Worm (Caenorhabditis elegans) whole organism, L4/young adult: ENCODE results near the gene ttc-37.

ENCODE experiments used
- W03F9.2 ChIP-seq: fragments of 150-350 bp; optimal IDR thresholded peaks from 2 replicates; lab custom pipeline; 2014; ENCODE audit warnings: missing biosample characterization, missing genetic modification characterization
- dao-5 ChIP-seq: sonication (generic microtip); optimal IDR thresholded peaks from 2 replicates; lab custom pipeline; 2016; ENCODE audit warnings: missing genotype, missing genetic modification characterization, moderate library complexity, missing compliant biosample characterization
- him-1 ChIP-seq: sonication (generic microtip); optimal IDR thresholded peaks from 2 replicates; lab custom pipeline; 2016; ENCODE audit warnings: missing genotype, missing genetic modification reagents, missing genetic modification characterization, missing compliant biosample characterization

Gene ttc-37

DNA sequence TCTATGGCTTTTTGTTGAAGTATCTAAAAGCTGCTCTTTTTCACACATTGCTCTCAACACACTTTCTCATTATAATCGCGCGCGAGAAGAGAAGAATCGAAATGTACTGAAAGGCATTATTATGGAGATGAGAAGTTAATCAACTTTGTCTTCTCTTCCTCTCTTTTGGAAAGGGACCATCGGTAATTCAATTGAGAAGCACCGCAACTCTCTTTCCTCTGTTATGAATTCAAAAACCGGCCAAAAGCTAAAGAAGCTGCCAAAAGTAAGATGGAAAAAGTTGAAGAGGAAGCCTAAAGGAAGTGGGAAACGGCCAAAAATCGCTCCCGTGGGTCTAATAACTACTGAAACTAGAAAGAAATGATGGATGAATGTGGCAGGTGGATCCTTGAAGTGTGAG, 4.1 kb upstream of the ttc-37 start:
- TF ChIP-seq him-1, result no peak
- TF ChIP-seq dao-5 (tag; lab: Kevin White, UChicago), result no peak
- TF ChIP-seq W03F9.2 (tag; lab: Kevin White, UChicago), result no peak

DNA sequence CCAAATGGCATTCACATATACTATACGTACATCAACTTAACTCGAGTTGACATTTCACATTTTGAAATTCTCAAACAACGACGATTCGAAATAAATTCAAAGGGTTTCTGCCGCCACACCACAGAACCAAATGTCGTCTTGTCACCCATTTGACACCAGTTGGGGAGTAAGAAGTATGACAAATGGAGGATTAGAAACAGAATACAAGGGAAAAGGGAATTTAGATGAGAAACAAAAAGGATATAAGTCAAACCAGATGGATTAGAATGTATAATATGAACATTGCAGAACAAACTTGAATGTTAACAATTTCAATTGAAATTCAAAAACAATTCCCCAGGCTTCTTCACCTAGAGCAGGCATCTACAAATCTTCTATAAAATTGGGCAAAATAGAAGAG, 2.6 kb upstream of the ttc-37 start:
- TF ChIP-seq him-1 (no peak), dao-5 (tag; lab: Kevin White, UChicago) (no peak), W03F9.2 (tag; lab: Kevin White, UChicago) (no peak)

ce11 chrV:5203643-5204042, 632 bp upstream of the ttc-37 start:
- TF ChIP-seq him-1, result no peak
- no peak for TF ChIP-seq W03F9.2 (tag; lab: Kevin White, UChicago)
- no peak for TF ChIP-seq dao-5 (tag; lab: Kevin White, UChicago)

DNA sequence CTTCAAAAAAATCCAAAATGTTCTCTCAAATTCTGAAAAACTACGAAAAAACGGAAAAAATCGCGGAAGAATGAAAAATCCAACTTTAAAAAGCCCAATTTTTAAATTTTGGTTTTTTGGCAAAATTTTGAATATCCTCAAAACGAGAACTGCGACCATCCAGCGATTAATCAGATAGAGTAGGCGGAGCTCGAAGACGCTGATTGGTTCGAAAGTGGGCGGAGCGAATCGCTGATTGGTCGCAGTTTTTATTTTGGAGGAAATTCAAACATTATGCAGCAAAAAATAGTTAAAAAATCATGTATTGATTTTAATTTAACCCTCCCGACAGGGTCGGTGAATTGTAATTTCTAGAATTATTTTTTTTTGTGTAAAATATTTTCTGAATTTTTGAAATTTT, 9.4 kb downstream of the ttc-37 start:
- no peak for TF ChIP-seq W03F9.2 (tag; lab: Kevin White, UChicago)
- no peak for TF ChIP-seq him-1
- TF ChIP-seq dao-5 (tag; lab: Kevin White, UChicago), result no peak

DNA sequence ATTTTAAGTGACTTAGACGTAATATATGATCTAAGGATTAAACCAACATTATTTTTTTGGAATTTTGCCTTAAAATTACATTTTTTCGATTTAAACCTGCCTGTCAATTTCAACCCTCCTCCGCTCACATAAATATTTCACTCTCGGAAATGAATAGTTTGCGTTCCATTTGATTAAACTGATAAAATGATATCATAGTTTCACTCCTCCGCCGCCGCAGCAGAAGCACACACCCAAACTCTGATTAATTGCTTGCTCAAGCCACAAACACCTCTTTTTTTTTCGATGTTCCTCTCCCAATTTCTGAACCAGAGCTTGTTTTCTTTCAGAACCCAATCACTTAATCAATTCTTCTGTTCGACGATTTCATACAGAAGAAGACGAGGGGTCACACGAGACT, 18.8 kb downstream of the ttc-37 start, which contains the start of gene Y49G5B.1:
Gene Y49G5B.1 (plus strand): TSS at position 324 of the 400 bp plus-strand sequence.
- TF ChIP-seq him-1 (no peak), W03F9.2 (tag; lab: Kevin White, UChicago) (no peak), dao-5 (tag; lab: Kevin White, UChicago) (no peak)

- TF ChIP-seq W03F9.2 (tag; lab: Kevin White, UChicago) (no peak), dao-5 (tag; lab: Kevin White, UChicago) (no peak)
These were observed 21.4 kb downstream of the ttc-37 start for ce11 chrV:5225660-5226059.

DNA sequence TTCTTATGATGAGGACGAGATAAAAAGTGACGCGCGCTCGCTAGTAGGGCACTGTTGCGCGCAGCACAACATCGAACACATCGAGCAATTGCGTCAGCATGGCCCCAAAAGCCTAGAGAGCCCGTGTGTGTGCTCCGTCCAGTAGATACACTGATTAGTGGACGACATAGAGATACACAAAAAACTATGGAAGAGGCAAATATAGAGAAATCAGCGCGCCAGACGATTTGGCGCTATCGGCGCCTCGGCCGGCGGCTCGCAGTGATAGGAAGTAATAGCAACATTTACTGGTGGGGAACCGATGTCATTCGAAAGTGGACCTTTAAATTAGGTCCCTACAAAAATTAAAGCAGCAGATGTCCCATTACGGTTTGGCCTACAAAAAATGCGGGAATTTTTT, 24.2 kb downstream of the ttc-37 start:
- no peak for TF ChIP-seq dao-5 (tag; lab: Kevin White, UChicago)
- no peak for TF ChIP-seq W03F9.2 (tag; lab: Kevin White, UChicago)
- TF ChIP-seq him-1, result no peak

DNA sequence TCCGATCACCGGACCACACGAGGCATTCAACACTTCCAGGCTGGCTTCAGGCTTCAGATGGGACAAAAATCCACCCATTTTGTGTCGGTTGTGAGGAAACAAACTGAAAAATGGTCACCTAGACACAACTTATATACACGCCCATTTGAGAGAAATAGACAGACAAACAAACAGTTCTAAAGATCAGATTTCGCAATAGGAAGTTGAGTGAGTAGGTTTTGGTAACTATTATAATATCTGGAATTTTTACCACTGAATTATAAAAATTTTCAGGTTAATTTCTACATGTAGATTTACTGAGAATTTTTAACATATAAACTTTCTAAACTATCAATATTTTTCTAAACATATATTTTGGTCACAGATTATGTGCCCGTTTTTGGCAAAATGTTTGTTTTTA, 29.5 kb downstream of the ttc-37 start, which contains the start of gene cest-32:
Gene cest-32 (minus strand): TSS at position 115 of the 400 bp plus-strand sequence.
- no peak for TF ChIP-seq W03F9.2 (tag; lab: Kevin White, UChicago)
- TF ChIP-seq dao-5 (tag; lab: Kevin White, UChicago), result no peak

DNA sequence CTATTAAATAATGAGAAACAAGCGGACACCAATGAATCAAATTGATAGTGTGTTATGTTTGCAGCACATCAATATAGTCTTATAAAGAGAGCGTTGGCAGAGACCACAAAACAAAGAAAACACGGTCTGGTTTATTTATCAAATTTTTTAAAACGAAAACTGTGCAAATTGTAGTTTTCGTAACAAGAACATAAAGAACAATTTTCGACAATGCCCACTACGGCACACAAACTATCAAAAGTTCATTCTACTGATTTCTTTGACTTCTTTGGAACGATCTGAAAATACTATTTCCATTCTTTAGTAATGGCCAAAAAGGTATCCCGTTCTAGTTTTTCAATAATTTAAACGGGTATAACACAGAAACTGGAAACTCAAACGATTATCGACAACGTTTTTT, 32.8 kb downstream of the ttc-37 start, which contains the start of gene cest-35.2:
Gene cest-35.2 (minus strand): TSS at position 101 of the 400 bp plus-strand sequence.
- no peak for TF ChIP-seq him-1
- no peak for TF ChIP-seq dao-5 (tag; lab: Kevin White, UChicago)
- no peak for TF ChIP-seq W03F9.2 (tag; lab: Kevin White, UChicago)

ce11 chrV:5239404-5239803, 35.1 kb downstream of the ttc-37 start, which contains the start of gene C52A10.3:
TSS of gene C52A10.3 (minus strand) at chrV:5239504.
- TF ChIP-seq dao-5 (tag; lab: Kevin White, UChicago), result no peak

DNA sequence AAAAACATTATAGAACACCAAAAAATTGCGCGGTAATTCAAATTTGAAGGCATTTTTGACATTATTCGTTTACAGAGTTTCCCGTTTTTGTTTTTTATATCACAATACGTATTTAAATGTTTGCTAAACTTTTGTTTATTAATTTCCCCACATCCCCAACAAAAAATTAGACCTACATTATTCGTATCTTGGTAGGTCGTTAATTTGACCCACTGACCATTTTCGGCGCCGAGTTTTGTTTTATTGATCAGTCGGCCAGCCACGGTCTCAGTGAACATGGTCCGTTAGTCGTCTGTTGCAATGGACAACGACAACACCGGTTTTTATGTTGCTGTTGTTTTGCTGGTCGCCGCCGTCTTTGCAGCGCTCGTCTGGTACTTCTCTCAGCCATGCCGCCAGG, 35.6 kb downstream of the ttc-37 start, which contains the start of gene B0238.15:
Gene B0238.15 (plus strand): TSS at position 301 of the 400 bp plus-strand sequence.
- TF ChIP-seq him-1 (no peak), dao-5 (tag; lab: Kevin White, UChicago) (no peak), W03F9.2 (tag; lab: Kevin White, UChicago) (no peak)

ce11 chrV:5243036-5243435, 38.8 kb downstream of the ttc-37 start, which contains the start of gene cest-35.1:
TSS of gene cest-35.1 (minus strand) at chrV:5243136.
- TF ChIP-seq him-1 (no peak), W03F9.2 (tag; lab: Kevin White, UChicago) (no peak), dao-5 (tag; lab: Kevin White, UChicago) (no peak)

DNA sequence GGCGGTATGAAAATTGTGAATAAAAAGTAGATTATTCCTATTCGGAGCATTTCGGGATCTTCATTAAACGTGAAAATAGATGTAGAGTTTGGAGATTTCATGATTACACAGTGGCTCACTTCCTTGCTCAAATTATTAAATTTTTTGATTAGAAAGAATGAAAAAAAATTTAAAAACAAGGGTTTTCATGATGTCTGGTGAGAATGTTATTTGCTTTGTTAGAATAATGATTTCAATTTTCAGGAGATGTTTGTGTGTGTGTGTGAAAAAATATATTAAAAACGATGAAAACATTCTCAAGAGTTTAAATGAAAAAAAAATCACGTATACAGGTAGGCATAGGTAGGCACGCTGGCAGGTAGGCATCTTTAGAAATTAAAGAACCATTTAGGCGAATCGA, 47.7 kb downstream of the ttc-37 start, which contains the start of gene srt-68:
Gene srt-68 (minus strand): TSS at position 101 of the 400 bp plus-strand sequence.
- TF ChIP-seq dao-5 (tag; lab: Kevin White, UChicago) (no peak), W03F9.2 (tag; lab: Kevin White, UChicago) (no peak), him-1 (no peak)

DNA sequence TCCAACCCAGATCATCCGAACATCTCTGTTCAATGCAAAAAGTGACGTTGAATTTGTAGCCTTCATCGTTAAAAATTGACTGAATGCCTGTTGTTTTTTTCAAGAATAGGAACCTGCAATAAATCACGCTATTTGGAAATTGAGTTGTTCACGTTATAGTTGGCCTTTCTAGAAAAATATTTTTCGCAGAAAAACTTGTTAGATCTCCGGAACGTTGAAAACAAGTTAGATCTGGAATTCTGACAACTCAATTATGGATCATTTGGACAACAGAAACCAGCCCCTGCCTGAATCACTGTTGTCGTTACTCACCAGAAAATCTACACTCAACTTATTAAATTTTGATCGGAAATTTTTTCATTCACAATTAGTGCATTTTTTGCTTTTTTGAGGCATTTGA, 53.1 kb downstream of the ttc-37 start, which contains the start of gene srt-67:
Gene srt-67 (minus strand): TSS at position 101 of the 400 bp plus-strand sequence.
- no peak for TF ChIP-seq him-1
- TF ChIP-seq W03F9.2 (tag; lab: Kevin White, UChicago), result no peak
- no peak for TF ChIP-seq dao-5 (tag; lab: Kevin White, UChicago)

- TF ChIP-seq dao-5 (tag; lab: Kevin White, UChicago) (no peak), him-1 (no peak), W03F9.2 (tag; lab: Kevin White, UChicago) (no peak)
These were observed 55.2 kb downstream of the ttc-37 start, which contains the start of gene srt-70 for ce11 chrV:5259448-5259847. TSS of gene srt-70 (minus strand) at chrV:5259548.
